Fruit fly (Drosophila melanogaster): ENCODE measurements around the gene Shawl.

- TF ChIP-seq Trl (optimal IDR thresholded peaks at IDR 0.05) (no peak), Trl (GFP tag; optimal IDR thresholded peaks at IDR 0.05) (no peak), hb (GFP tag; IDR thresholded peaks at IDR 0.05; ENCODE audit: partially characterized antibody) (no peak), CG12391 (tag; optimal IDR thresholded peaks at IDR 0.05) (no peak), Dad (GFP tag; optimal IDR thresholded peaks at IDR 0.05) (no peak)
Measured at dm6 chr2L:9341960-9342359, 73.0 kb downstream of the Shawl start.
